Worm (Caenorhabditis elegans) whole organism, late embryonic: ENCODE results near the gene C49C8.1.

Experiments
- C08G9.2 ChIP-seq: sonication (generic microtip); optimal IDR thresholded peaks from 2 replicates; lab custom pipeline; 2016; ENCODE audit warnings: mild to moderate bottlenecking, missing genetic modification characterization, moderate library complexity, missing compliant biosample characterization
- F13H6.1 ChIP-seq: sonication (generic microtip); optimal IDR thresholded peaks from 2 replicates; lab custom pipeline; 2016; ENCODE audit warnings: missing genetic modification characterization, missing compliant biosample characterization
- K02D7.2 ChIP-seq: sonication (generic microtip); optimal IDR thresholded peaks from 2 replicates; lab custom pipeline; 2017; ENCODE audit warnings: mild to moderate bottlenecking, missing genetic modification characterization, missing compliant biosample characterization
- T23F11.4 ChIP-seq: fragments of 200-800 bp; sonication (Bioruptor generic); optimal IDR thresholded peaks from 2 replicates; lab custom pipeline; 2018; ENCODE audit warnings: mild to moderate bottlenecking, missing genetic modification characterization, missing compliant biosample characterization
- Y22D7AL.16 ChIP-seq: sonication (generic microtip); optimal IDR thresholded peaks from 2 replicates; lab custom pipeline; 2016; ENCODE audit warnings: missing genetic modification characterization, missing compliant biosample characterization
- ama-1 ChIP-seq: fragments of 150-350 bp; optimal IDR thresholded peaks from 2 replicates; lab custom pipeline; 2014
- ceh-22 ChIP-seq: sonication (generic microtip); optimal IDR thresholded peaks from 2 replicates; lab custom pipeline; 2017; ENCODE audit warnings: missing biosample characterization, missing genetic modification characterization
- ceh-31 ChIP-seq: sonication (generic microtip); optimal IDR thresholded peaks from 2 replicates; lab custom pipeline; 2016; ENCODE audit warnings: missing genetic modification characterization, missing compliant biosample characterization
- ceh-6 ChIP-seq: fragments of 200-800 bp; sonication (Bioruptor generic); optimal IDR thresholded peaks from 2 replicates; lab custom pipeline; 2018; ENCODE audit warnings: mild to moderate bottlenecking, missing genetic modification characterization, missing compliant biosample characterization
- ceh-9 ChIP-seq: sonication (generic microtip); optimal IDR thresholded peaks from 2 replicates; lab custom pipeline; 2016; ENCODE audit warnings: mild to moderate bottlenecking, missing genetic modification characterization, inconsistent platforms, missing compliant biosample characterization
- che-1 ChIP-seq: sonication (generic microtip); optimal IDR thresholded peaks from 2 replicates; lab custom pipeline; 2016; ENCODE audit warnings: mild to moderate bottlenecking, missing genetic modification characterization, missing compliant biosample characterization
- dmd-4 ChIP-seq: sonication (generic microtip); optimal IDR thresholded peaks from 2 replicates; lab custom pipeline; 2016; ENCODE audit warnings: borderline replicate concordance, missing genetic modification characterization, missing compliant biosample characterization
- dve-1 ChIP-seq: sonication (generic microtip); optimal IDR thresholded peaks from 2 replicates; lab custom pipeline; 2017; ENCODE audit warnings: antibody characterized with exemption, mild to moderate bottlenecking, missing genetic modification characterization, missing compliant biosample characterization
- elt-2 ChIP-seq: sonication (generic microtip); optimal IDR thresholded peaks from 2 replicates; lab custom pipeline; 2016; ENCODE audit warnings: missing genetic modification reagents, missing genetic modification characterization, missing compliant biosample characterization
- eyg-1 ChIP-seq: sonication (generic microtip); optimal IDR thresholded peaks from 2 replicates; lab custom pipeline; 2016; ENCODE audit warnings: missing genotype, missing genetic modification characterization, missing compliant biosample characterization
- fkh-10 ChIP-seq: fragments of 150-350 bp; optimal IDR thresholded peaks from 2 replicates; lab custom pipeline; 2014; ENCODE audit warnings: missing biosample characterization, missing genetic modification reagents, missing genetic modification characterization
- fkh-6 ChIP-seq: sonication (generic microtip); optimal IDR thresholded peaks from 2 replicates; lab custom pipeline; 2016; ENCODE audit warnings: missing genetic modification characterization, missing compliant biosample characterization
- gmeb-2 ChIP-seq: sonication (generic microtip); optimal IDR thresholded peaks from 2 replicates; lab custom pipeline; 2016; ENCODE audit warnings: missing genetic modification characterization, inconsistent platforms, missing compliant biosample characterization
- hlh-15 ChIP-seq: sonication (generic microtip); optimal IDR thresholded peaks from 2 replicates; lab custom pipeline; 2016; ENCODE audit warnings: missing genetic modification characterization, missing compliant biosample characterization
- hlh-6 ChIP-seq: sonication (generic microtip); optimal IDR thresholded peaks from 2 replicates; lab custom pipeline; 2016; ENCODE audit warnings: missing genotype, missing genetic modification characterization, missing compliant biosample characterization
- hlh-8 ChIP-seq: sonication (generic microtip); optimal IDR thresholded peaks from 2 replicates; lab custom pipeline; 2016; ENCODE audit warnings: missing genotype, missing genetic modification characterization, missing compliant biosample characterization
- madf-2 ChIP-seq: sonication (generic microtip); optimal IDR thresholded peaks from 2 replicates; lab custom pipeline; 2017; ENCODE audit warnings: missing genetic modification characterization, missing compliant biosample characterization
- nfya-1 ChIP-seq: sonication (generic microtip); optimal IDR thresholded peaks from 2 replicates; lab custom pipeline; 2017; ENCODE audit warnings: missing genetic modification characterization, mild to moderate bottlenecking, missing compliant biosample characterization, antibody characterized with exemption, moderate library complexity
- nhr-11 ChIP-seq: fragments of 150-350 bp; optimal IDR thresholded peaks from 2 replicates; lab custom pipeline; 2014; ENCODE audit warnings: missing biosample characterization, missing genetic modification characterization
- nhr-232 ChIP-seq: sonication (generic microtip); optimal IDR thresholded peaks from 2 replicates; lab custom pipeline; 2016; ENCODE audit warnings: missing genetic modification characterization, missing compliant biosample characterization
- pax-1 ChIP-seq: fragments of 150-350 bp; optimal IDR thresholded peaks from 2 replicates; lab custom pipeline; 2014; ENCODE audit warnings: missing biosample characterization, missing genetic modification characterization
- pha-2 ChIP-seq: sonication (generic microtip); optimal IDR thresholded peaks from 2 replicates; lab custom pipeline; 2017; ENCODE audit warnings: mild to moderate bottlenecking, missing genetic modification characterization, missing compliant biosample characterization
- pha-4 ChIP-seq: fragments of 150-350 bp; optimal IDR thresholded peaks from 2 replicates; lab custom pipeline; 2018; ENCODE audit warnings: missing biosample characterization, missing genetic modification reagents, missing genetic modification characterization
- pqm-1 ChIP-seq: sonication (generic microtip); optimal IDR thresholded peaks from 2 replicates; lab custom pipeline; 2016; ENCODE audit warnings: missing genetic modification characterization, missing compliant biosample characterization
- ref-2 ChIP-seq: sonication (generic microtip); optimal IDR thresholded peaks from 2 replicates; lab custom pipeline; 2016; ENCODE audit warnings: missing genetic modification characterization, missing compliant biosample characterization
- rnt-1 ChIP-seq: sonication (generic microtip); optimal IDR thresholded peaks from 2 replicates; lab custom pipeline; 2016; ENCODE audit warnings: missing genetic modification characterization, missing compliant biosample characterization
- sdc-2 ChIP-seq: sonication (generic microtip); optimal IDR thresholded peaks from 2 replicates; lab custom pipeline; 2016; ENCODE audit warnings: missing genotype, missing genetic modification characterization, missing compliant biosample characterization
- sox-4 ChIP-seq: sonication (generic microtip); optimal IDR thresholded peaks from 2 replicates; lab custom pipeline; 2017; ENCODE audit warnings: mild to moderate bottlenecking, missing genetic modification characterization, inconsistent platforms, missing compliant biosample characterization
- syd-9 ChIP-seq: sonication (generic microtip); optimal IDR thresholded peaks from 2 replicates; lab custom pipeline; 2016; ENCODE audit warnings: mild to moderate bottlenecking, missing genetic modification characterization, moderate library complexity, missing compliant biosample characterization
- ttx-3 ChIP-seq: sonication (generic microtip); optimal IDR thresholded peaks from 2 replicates; lab custom pipeline; 2016; ENCODE audit warnings: missing genetic modification reagents, missing genetic modification characterization, missing compliant biosample characterization
- unc-3 ChIP-seq, 2 experiments: fragments of 200-800 bp in 1 of 2; sonication (Bioruptor generic) in 1 of 2; sonication (generic microtip) in 1 of 2; conservative IDR thresholded peaks in 1 of 2; optimal IDR thresholded peaks in 1 of 2; 2 replicates each; pipeline versions ENCODE4 v1.3.6 to Lab custom; 2016 to 2022; ENCODE audit warnings: missing compliant biosample characterization in 2 of 2, missing genetic modification characterization in 2 of 2, missing genetic modification reagents in 1 of 2
- unc-42 ChIP-seq: sonication (generic microtip); optimal IDR thresholded peaks from 2 replicates; lab custom pipeline; 2016; ENCODE audit warnings: missing genotype, missing genetic modification characterization, missing compliant biosample characterization
- unc-86 ChIP-seq: sonication (generic microtip); optimal IDR thresholded peaks from 2 replicates; lab custom pipeline; 2016; ENCODE audit warnings: missing genetic modification characterization, missing compliant biosample characterization

C49C8.1 gene

ce11 chrIV:8629609-8630052 is 24.7 kb upstream of the C49C8.1 start (continued):
- TF ChIP-seq ref-2 (tag; lab: Kevin White, UChicago) (no peak), nhr-232 (tag; lab: Kevin White, UChicago) (no peak), F13H6.1 (tag; lab: Kevin White, UChicago) (no peak), unc-86 (tag; lab: Kevin White, UChicago) (no peak), gmeb-2 (no peak), dve-1 (tag; lab: Kevin White, UChicago) (no peak), che-1 (tag; lab: Kevin White, UChicago) (no peak), ama-1 (lab: Kevin White, UChicago) (no peak), madf-2 (tag; lab: Kevin White, UChicago) (peak; percentile 11), C08G9.2 (tag; lab: Kevin White, UChicago) (no peak), ceh-6 (GFP tag; lab: Kevin White, UChicago) (no peak), syd-9 (no peak), nfya-1 (peak; percentile 64), ttx-3 (no peak), hlh-8 (tag; lab: Kevin White, UChicago) (no peak), eyg-1 (tag; lab: Kevin White, UChicago) (no peak), sox-4 (tag; lab: Kevin White, UChicago) (no peak), ceh-9 (tag; lab: Kevin White, UChicago) (no peak), pha-2 (tag; lab: Kevin White, UChicago) (no peak), sdc-2 (no peak), fkh-10 (GFP tag; lab: Kevin White, UChicago) (no peak), K02D7.2 (tag; lab: Kevin White, UChicago) (no peak), pha-4 (tag; lab: Kevin White, UChicago) (no peak), rnt-1 (tag; lab: Kevin White, UChicago) (no peak)

- no peak for TF ChIP-seq pax-1 (tag; lab: Kevin White, UChicago)
- no peak for TF ChIP-seq T23F11.4 (GFP tag; lab: Kevin White, UChicago)
- TF ChIP-seq fkh-10 (GFP tag; lab: Kevin White, UChicago), result no peak
- TF ChIP-seq ceh-22 (tag; lab: Kevin White, UChicago), result no peak
- TF ChIP-seq hlh-15, result no peak
- no peak for TF ChIP-seq ceh-6 (GFP tag; lab: Kevin White, UChicago)
- TF ChIP-seq che-1 (tag; lab: Kevin White, UChicago), result no peak
- no peak for TF ChIP-seq nhr-232 (tag; lab: Kevin White, UChicago)
- TF ChIP-seq ceh-31, result no peak
- no peak for TF ChIP-seq eyg-1 (tag; lab: Kevin White, UChicago)
- TF ChIP-seq nhr-11, result no peak
- TF ChIP-seq pqm-1, result no peak
- TF ChIP-seq unc-42 (tag; lab: Kevin White, UChicago), result no peak
- no peak for TF ChIP-seq unc-3 (GFP tag; conservative IDR thresholded peaks at IDR 0.05; lab: Robert Waterston, UW)
- TF ChIP-seq unc-3 (tag; optimal IDR thresholded peaks at IDR 0.05; lab: Kevin White, UChicago), result no peak
Measured at ce11 chrIV:8630243-8630642, 24.1 kb upstream of the C49C8.1 start.

ce11 chrIV:8631033-8631432 is 23.3 kb upstream of the C49C8.1 start, which contains the start of gene dgk-4:
TSS of gene dgk-4 (plus strand) at chrIV:8631333.
- TF ChIP-seq eyg-1 (tag; lab: Kevin White, UChicago) (no peak), C08G9.2 (tag; lab: Kevin White, UChicago) (no peak), hlh-6 (tag; lab: Kevin White, UChicago) (no peak), fkh-10 (GFP tag; lab: Kevin White, UChicago) (no peak), rnt-1 (tag; lab: Kevin White, UChicago) (no peak), unc-42 (tag; lab: Kevin White, UChicago) (no peak), pqm-1 (no peak), fkh-6 (tag; lab: Kevin White, UChicago) (no peak), elt-2 (tag; lab: Kevin White, UChicago) (no peak), dve-1 (tag; lab: Kevin White, UChicago) (no peak), sox-4 (tag; lab: Kevin White, UChicago) (no peak), F13H6.1 (tag; lab: Kevin White, UChicago) (no peak), Y22D7AL.16 (tag; lab: Kevin White, UChicago) (no peak), dmd-4 (tag; lab: Kevin White, UChicago) (no peak), unc-3 (GFP tag; conservative IDR thresholded peaks at IDR 0.05; lab: Robert Waterston, UW) (no peak), unc-3 (tag; optimal IDR thresholded peaks at IDR 0.05; lab: Kevin White, UChicago) (no peak)
